Fruit fly (Drosophila melanogaster) whole organism, embryonic: ENCODE measurements around the gene U2af50.
A peak's percentile ranks its signal among the peaks of the same experiment; 100 is the strongest.

Source experiments
- Aef1 ChIP-seq: fragments of 200-800 bp; sonication (Bioruptor generic); IDR thresholded peaks from 3 replicates; pipeline ENCODE4 v1.3.6; 2022; ENCODE audit warnings: missing biosample characterization, missing genetic modification characterization
- BEAF-32 ChIP-seq: fragments of 200-800 bp; sonication (Bioruptor generic); optimal IDR thresholded peaks from 3 replicates; lab custom pipeline; 2017; ENCODE audit warnings: missing biosample characterization, missing genetic modification characterization, mild to moderate bottlenecking, moderate library complexity, missing genetic modification reagents
- CG12299 ChIP-seq: fragments of 200-800 bp; sonication (Bioruptor generic); optimal IDR thresholded peaks from 2 replicates; lab custom pipeline; 2018; ENCODE audit warnings: missing biosample characterization, mild to moderate bottlenecking, missing genetic modification characterization
- CG13424 ChIP-seq: fragments of 200-800 bp; sonication (Bioruptor generic); optimal IDR thresholded peaks from 2 replicates; lab custom pipeline; 2019; ENCODE audit warnings: missing biosample characterization, mild to moderate bottlenecking, missing genetic modification characterization, moderate library complexity
- CG14441 ChIP-seq: fragments of 200-800 bp; sonication (Bioruptor generic); IDR thresholded peaks from 2 replicates; pipeline ENCODE4 v1.3.6; 2022; ENCODE audit warnings: missing biosample characterization, missing genetic modification characterization
- CG1529 ChIP-seq: fragments of 200-800 bp; sonication (Bioruptor generic); optimal IDR thresholded peaks from 3 replicates; lab custom pipeline; 2018; ENCODE audit warnings: missing biosample characterization, missing genetic modification characterization
- CG17186 ChIP-seq: fragments of 200-800 bp; sonication (Bioruptor generic); optimal IDR thresholded peaks from 3 replicates; lab custom pipeline; 2017; ENCODE audit warnings: missing biosample characterization, missing genetic modification reagents, missing genetic modification characterization
- CG34224 ChIP-seq: fragments of 200-800 bp; sonication (Bioruptor generic); IDR thresholded peaks from 3 replicates; pipeline ENCODE4 v1.3.6; 2022; ENCODE audit warnings: missing biosample characterization, missing genetic modification characterization; ENCODE audit not compliant: partially characterized antibody
- CG34422 ChIP-seq: fragments of 200-800 bp; sonication (Bioruptor generic); IDR thresholded peaks from 3 replicates; pipeline ENCODE4 v1.3.6; 2022; ENCODE audit warnings: missing biosample characterization, missing genetic modification characterization
- CG4707 ChIP-seq: fragments of 200-800 bp; sonication (Bioruptor generic); optimal IDR thresholded peaks from 2 replicates; lab custom pipeline; 2018; ENCODE audit warnings: missing biosample characterization, mild to moderate bottlenecking, missing genetic modification characterization, moderate library complexity
- CG4854 ChIP-seq: fragments of 200-800 bp; sonication (Bioruptor generic); optimal IDR thresholded peaks from 2 replicates; lab custom pipeline; 2016; ENCODE audit warnings: missing biosample characterization, missing genetic modification characterization, inconsistent platforms
- CG5953 ChIP-seq: fragments of 200-800 bp; sonication (Bioruptor generic); IDR thresholded peaks from 2 replicates; pipeline ENCODE4 v1.3.6; 2022; ENCODE audit warnings: missing biosample characterization, missing genetic modification characterization
- CG6175 ChIP-seq: fragments of 200-800 bp; sonication (Bioruptor generic); IDR thresholded peaks from 3 replicates; pipeline ENCODE4 v1.3.6; 2022; ENCODE audit warnings: missing biosample characterization, missing genetic modification characterization
- CG6654 ChIP-seq: fragments of 200-800 bp; sonication (Bioruptor generic); optimal IDR thresholded peaks from 2 replicates; lab custom pipeline; 2017; ENCODE audit warnings: missing biosample characterization, mild to moderate bottlenecking, missing genetic modification characterization
- CG7745 ChIP-seq: fragments of 200-800 bp; sonication (Bioruptor generic); optimal IDR thresholded peaks from 2 replicates; lab custom pipeline; 2018; ENCODE audit warnings: missing biosample characterization, mild to moderate bottlenecking, missing genetic modification characterization, moderate library complexity
- CG8388 ChIP-seq: fragments of 200-800 bp; sonication (Bioruptor generic); optimal IDR thresholded peaks from 2 replicates; lab custom pipeline; 2019; ENCODE audit warnings: missing biosample characterization, mild to moderate bottlenecking, missing genetic modification characterization, moderate library complexity
- CG9437 ChIP-seq: fragments of 200-800 bp; sonication (Bioruptor generic); optimal IDR thresholded peaks from 2 replicates; lab custom pipeline; 2018; ENCODE audit warnings: missing biosample characterization, mild to moderate bottlenecking, missing genetic modification characterization
- CG9817 ChIP-seq: fragments of 200-800 bp; sonication (Bioruptor generic); optimal IDR thresholded peaks from 2 replicates; lab custom pipeline; 2018; ENCODE audit warnings: missing biosample characterization, mild to moderate bottlenecking, missing genetic modification characterization, moderate library complexity
- D ChIP-seq, 2 experiments: fragments of 200-800 bp in 1 of 2; fragments of >200 bp in 1 of 2; sonication (Bioruptor generic) in 1 of 2; optimal IDR thresholded peaks; 2 replicates in 1 of 2; 3 replicates in 1 of 2; lab custom pipeline; 2017; ENCODE audit warnings: mild to moderate bottlenecking in 1 of 2, missing biosample characterization in 1 of 2, missing genetic modification characterization in 1 of 2, missing genetic modification reagents in 1 of 2
- D19A ChIP-seq: fragments of 200-800 bp; optimal IDR thresholded peaks from 3 replicates; lab custom pipeline; 2019; ENCODE audit warnings: missing biosample characterization, mild to moderate bottlenecking, missing genetic modification characterization, moderate library complexity
- Dad ChIP-seq: fragments of 200-800 bp; sonication (Bioruptor generic); optimal IDR thresholded peaks from 3 replicates; lab custom pipeline; 2016; ENCODE audit warnings: missing biosample characterization, missing genetic modification characterization
- Dek ChIP-seq: fragments of 200-800 bp; sonication (Bioruptor generic); optimal IDR thresholded peaks from 3 replicates; lab custom pipeline; 2019; ENCODE audit warnings: missing biosample characterization, mild to moderate bottlenecking, missing genetic modification characterization, moderate library complexity
- Dfd ChIP-seq, 2 experiments: fragments of >200 bp; optimal IDR thresholded peaks; 2 replicates each; lab custom pipeline; 2017; ENCODE audit warnings: missing biosample characterization in 2 of 2, missing genetic modification characterization in 2 of 2
- Drgx ChIP-seq: fragments of 200-800 bp; sonication (Bioruptor generic); IDR thresholded peaks from 2 replicates; pipeline ENCODE4 v1.3.6; 2022; ENCODE audit warnings: missing biosample characterization, missing genetic modification characterization
- HmgD ChIP-seq: fragments of 200-800 bp; sonication (Bioruptor generic); optimal IDR thresholded peaks from 3 replicates; lab custom pipeline; 2016; ENCODE audit warnings: missing biosample characterization, missing genetic modification characterization
- Max ChIP-seq: fragments of 200-800 bp; sonication (Bioruptor generic); optimal IDR thresholded peaks from 2 replicates; lab custom pipeline; 2016; ENCODE audit warnings: missing biosample characterization, mild to moderate bottlenecking, missing genetic modification characterization
- Sox102F ChIP-seq: fragments of 200-800 bp; sonication (Bioruptor generic); optimal IDR thresholded peaks from 2 replicates; lab custom pipeline; 2018; ENCODE audit warnings: missing biosample characterization, mild to moderate bottlenecking, missing genetic modification characterization, moderate library complexity
- Spps ChIP-seq: fragments of 200-800 bp; sonication (Bioruptor generic); optimal IDR thresholded peaks from 2 replicates; lab custom pipeline; 2018; ENCODE audit warnings: missing biosample characterization, mild to moderate bottlenecking, missing genetic modification characterization
- Ssrp ChIP-seq: fragments of 200-800 bp; sonication (Bioruptor generic); optimal IDR thresholded peaks from 2 replicates; lab custom pipeline; 2018; ENCODE audit warnings: missing biosample characterization, mild to moderate bottlenecking, missing genetic modification characterization, moderate library complexity
- ase ChIP-seq: fragments of 200-800 bp; sonication (Bioruptor generic); IDR thresholded peaks from 3 replicates; pipeline ENCODE4 v1.3.6; 2022; ENCODE audit warnings: missing biosample characterization, missing genetic modification characterization
- bab2 ChIP-seq: fragments of 200-800 bp; sonication (Bioruptor generic); optimal IDR thresholded peaks from 2 replicates; lab custom pipeline; 2016; ENCODE audit warnings: missing biosample characterization, missing genetic modification characterization
- crc ChIP-seq: fragments of 200-800 bp; sonication (Bioruptor generic); optimal IDR thresholded peaks from 2 replicates; lab custom pipeline; 2016; ENCODE audit warnings: missing biosample characterization, missing genetic modification characterization
- croc ChIP-seq: fragments of 200-800 bp; sonication (Bioruptor generic); conservative IDR thresholded peaks from 3 replicates; pipeline ENCODE4 v1.3.6; 2022; ENCODE audit warnings: missing biosample characterization, missing genetic modification characterization
- fd3F ChIP-seq: fragments of 200-800 bp; sonication (Bioruptor generic); optimal IDR thresholded peaks from 2 replicates; lab custom pipeline; 2018; ENCODE audit warnings: missing biosample characterization, mild to moderate bottlenecking, missing genetic modification characterization, moderate library complexity
- fd64A ChIP-seq: fragments of 200-800 bp; sonication (Bioruptor generic); optimal IDR thresholded peaks from 3 replicates; lab custom pipeline; 2018; ENCODE audit warnings: missing biosample characterization, mild to moderate bottlenecking, missing genetic modification characterization
- gfzf ChIP-seq: fragments of 200-800 bp; sonication (Bioruptor generic); optimal IDR thresholded peaks from 2 replicates; lab custom pipeline; 2016; ENCODE audit warnings: missing biosample characterization, mild to moderate bottlenecking, missing genetic modification characterization, moderate library complexity
- gt ChIP-seq: fragments of 200-800 bp; sonication (Bioruptor generic); IDR thresholded peaks from 2 replicates; pipeline ENCODE4 v1.3.6; 2022; ENCODE audit warnings: missing biosample characterization, missing genetic modification characterization
- phol ChIP-seq: fragments of 200-800 bp; sonication (Bioruptor generic); optimal IDR thresholded peaks from 3 replicates; lab custom pipeline; 2018; ENCODE audit warnings: missing biosample characterization, mild to moderate bottlenecking, missing genetic modification characterization, moderate library complexity
- sc ChIP-seq, 3 experiments: fragments of >200 bp in 2 of 3; fragments of 200-800 bp in 1 of 3; sonication (Bioruptor generic) in 1 of 3; optimal IDR thresholded peaks; 2 replicates in 2 of 3; 3 replicates in 1 of 3; lab custom pipeline; 2017; ENCODE audit warnings: mild to moderate bottlenecking in 1 of 3, missing biosample characterization in 1 of 3, missing genetic modification characterization in 1 of 3, missing genetic modification reagents in 1 of 3
- scrt ChIP-seq: fragments of 200-800 bp; sonication (Bioruptor generic); optimal IDR thresholded peaks from 2 replicates; lab custom pipeline; 2018; ENCODE audit warnings: missing biosample characterization, mild to moderate bottlenecking, missing genetic modification characterization, moderate library complexity
- sens-2 ChIP-seq: fragments of 200-800 bp; sonication (Bioruptor generic); IDR thresholded peaks from 2 replicates; pipeline ENCODE4 v1.3.6; 2022; ENCODE audit warnings: missing biosample characterization, missing genetic modification characterization
- seq ChIP-seq: fragments of 200-800 bp; sonication (Bioruptor generic); IDR thresholded peaks from 2 replicates; pipeline ENCODE4 v1.3.6; 2022; ENCODE audit warnings: missing biosample characterization, missing genetic modification characterization
- sisA ChIP-seq: fragments of 200-800 bp; sonication (Bioruptor generic); IDR thresholded peaks from 2 replicates; pipeline ENCODE4 v1.3.6; 2022; ENCODE audit warnings: missing biosample characterization, missing genetic modification characterization
- slou ChIP-seq: fragments of 200-800 bp; sonication (Bioruptor generic); optimal IDR thresholded peaks from 3 replicates; lab custom pipeline; 2016; ENCODE audit warnings: missing biosample characterization, missing genetic modification characterization
- sr ChIP-seq: fragments of 200-800 bp; sonication (Bioruptor generic); IDR thresholded peaks from 3 replicates; pipeline ENCODE4 v1.3.6; 2022; ENCODE audit warnings: missing biosample characterization, missing genetic modification characterization
- sug ChIP-seq: fragments of 200-800 bp; optimal IDR thresholded peaks from 2 replicates; lab custom pipeline; 2019; ENCODE audit warnings: missing biosample characterization, mild to moderate bottlenecking, missing genetic modification characterization, moderate library complexity
- tin ChIP-seq: fragments of 200-800 bp; sonication (Bioruptor generic); optimal IDR thresholded peaks from 3 replicates; lab custom pipeline; 2016; ENCODE audit warnings: missing biosample characterization, missing genetic modification characterization

Gene U2af50

DNA sequence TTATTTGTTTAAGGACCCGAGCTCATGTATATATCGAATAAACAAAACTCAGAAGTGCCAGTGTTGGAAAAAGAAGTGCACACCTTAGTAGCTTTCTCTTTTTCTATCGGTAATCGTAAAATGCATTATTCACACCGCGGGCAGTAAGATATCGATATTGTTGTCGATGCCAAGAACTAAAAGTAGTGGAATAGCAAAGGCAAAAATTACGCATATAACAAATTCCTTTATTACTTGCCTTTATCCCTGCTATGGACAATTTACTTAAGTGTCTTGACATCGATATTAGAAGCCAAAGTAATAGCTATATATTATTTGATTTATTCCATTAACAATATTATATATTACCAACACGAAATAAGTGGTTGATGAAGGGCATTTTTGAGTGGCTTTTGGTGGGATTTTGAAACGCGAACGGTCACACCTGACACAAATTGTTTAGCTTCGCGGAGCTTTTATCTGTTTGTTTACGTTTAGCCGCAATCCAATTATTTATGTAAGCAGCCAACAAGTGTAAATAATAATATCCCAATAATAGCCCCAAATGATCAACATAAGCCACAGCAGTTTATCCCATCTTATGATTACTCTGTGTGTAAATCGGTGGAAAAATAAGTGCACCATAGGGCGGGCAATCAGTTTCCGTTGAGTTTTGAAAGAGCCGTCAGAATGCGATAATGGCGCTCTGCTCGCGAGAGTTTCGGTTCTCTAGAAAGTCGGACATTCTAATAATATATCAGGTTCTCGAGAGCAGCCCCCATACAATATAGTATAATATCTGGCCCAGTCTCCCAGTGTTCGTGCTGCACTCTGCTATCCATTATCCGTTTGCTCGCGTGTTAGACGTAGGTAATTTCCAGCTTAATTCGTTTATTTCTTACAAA is 26.2 kb upstream of the U2af50 start, which contains the start of the genes CG9992 and CG4239 (continued):
- TF ChIP-seq fd3F (GFP tag; lab: Kevin White, UChicago) (peak; percentile 53), sc (optimal IDR thresholded peaks at IDR 0.05; lab: Kevin White, UChicago) (no peak), sc (GFP tag; optimal IDR thresholded peaks at IDR 0.05; lab: Kevin White, UChicago) (no peak), sug (tag; lab: Kevin White, UChicago) (peak; percentile 71), CG17186 (GFP tag; lab: Kevin White, UChicago) (no peak), D (optimal IDR thresholded peaks at IDR 0.05; lab: Kevin White, UChicago) (no peak), D (GFP tag; optimal IDR thresholded peaks at IDR 0.05; lab: Kevin White, UChicago) (peak; percentile 52), CG6175 (GFP tag; lab: Robert Waterston, UW) (no peak), CG1529 (GFP tag; lab: Kevin White, UChicago) (no peak), Drgx (GFP tag; lab: Robert Waterston, UW) (no peak; the same call in 1 of the 2 replicates), CG34422 (GFP tag; lab: Robert Waterston, UW) (peak; percentile 50; the same call in 1 of the 3 replicates), phol (tag; lab: Kevin White, UChicago) (peak; percentile 86), D19A (tag; lab: Kevin White, UChicago) (peak; percentile 30), scrt (GFP tag; lab: Kevin White, UChicago) (no peak), CG7745 (no peak), Max (GFP tag; lab: Kevin White, UChicago) (peak; percentile 49), Dek (peak; percentile 39), gt (GFP tag; lab: Robert Waterston, UW) (no peak), CG6654 (peak; percentile 3), gfzf (GFP tag; lab: Kevin White, UChicago) (peak; percentile 62), CG4707 (no peak), Dfd (GFP tag; optimal IDR thresholded peaks at IDR 0.05; lab: Kevin White, UChicago) (peak in 1 of 2 experiments; percentile 57), CG14441 (peak; percentile 24), seq (GFP tag; lab: Robert Waterston, UW) (no peak), Aef1 (GFP tag; lab: Robert Waterston, UW) (peak; percentile 40; the same call in 1 of the 3 replicates), CG13424 (tag; lab: Kevin White, UChicago) (peak; percentile 73), BEAF-32 (GFP tag; lab: Kevin White, UChicago) (peak; percentile 87), fd64A (peak; percentile 42), CG12299 (tag; lab: Kevin White, UChicago) (no peak), Spps (tag; lab: Kevin White, UChicago) (no peak), sr (GFP tag; lab: Robert Waterston, UW) (no peak), slou (GFP tag; lab: Kevin White, UChicago) (peak; percentile 60), sisA (GFP tag; lab: Robert Waterston, UW) (peak; percentile 61), CG4854 (no peak), HmgD (peak; percentile 25), CG9817 (tag; lab: Kevin White, UChicago) (peak; percentile 79), CG8388 (GFP tag; lab: Kevin White, UChicago) (no peak), Dad (GFP tag; lab: Kevin White, UChicago) (no peak), CG5953 (no peak), CG9437 (GFP tag; lab: Kevin White, UChicago) (peak; percentile 45), CG34224 (GFP tag; lab: Robert Waterston, UW) (no peak), ase (GFP tag; lab: Robert Waterston, UW) (no peak), tin (GFP tag; lab: Kevin White, UChicago) (peak; percentile 60), sens-2 (no peak), bab2 (peak; percentile 21), croc (GFP tag; lab: Robert Waterston, UW) (peak; percentile 49; the same call in 2 of the 3 replicates), crc (no peak), Sox102F (GFP tag; lab: Kevin White, UChicago) (peak; percentile 64), Ssrp (tag; lab: Kevin White, UChicago) (peak; percentile 67)
